Fruit fly (Drosophila melanogaster) whole organism, embryonic: Measurements from ENCODE around the gene SdicC.
A peak's percentile ranks its signal among the peaks of the same experiment; 100 is the strongest.

ENCODE experiments used
- Ada2b ChIP-seq: fragments of 200-800 bp; sonication (Bioruptor generic); IDR thresholded peaks from 2 replicates; pipeline ENCODE4 v1.3.6; 2022; ENCODE audit warnings: missing biosample characterization, missing genetic modification characterization
- Antp ChIP-seq: fragments of 200-800 bp; sonication (Bioruptor generic); optimal IDR thresholded peaks from 3 replicates; lab custom pipeline; 2016; ENCODE audit warnings: missing biosample characterization, missing genetic modification characterization
- B-H2 ChIP-seq: fragments of 200-800 bp; sonication (Bioruptor generic); optimal IDR thresholded peaks from 2 replicates; lab custom pipeline; 2018; ENCODE audit warnings: missing biosample characterization, mild to moderate bottlenecking, missing genetic modification characterization
- CG12155 ChIP-seq: fragments of 200-800 bp; sonication (Bioruptor generic); optimal IDR thresholded peaks from 3 replicates; lab custom pipeline; 2016; ENCODE audit warnings: missing biosample characterization, missing genetic modification characterization
- CG14860 ChIP-seq: fragments of 200-800 bp; sonication (Bioruptor generic); IDR thresholded peaks from 3 replicates; pipeline ENCODE4 v1.3.6; 2022; ENCODE audit warnings: missing biosample characterization, missing genetic modification characterization; ENCODE audit not compliant: partially characterized antibody
- CG1603 ChIP-seq: fragments of 200-800 bp; sonication (Bioruptor generic); optimal IDR thresholded peaks from 2 replicates; lab custom pipeline; 2019; ENCODE audit warnings: missing biosample characterization, mild to moderate bottlenecking, missing genetic modification characterization, moderate library complexity
- CG16815 ChIP-seq: fragments of 200-800 bp; sonication (Bioruptor generic); optimal IDR thresholded peaks from 3 replicates; lab custom pipeline; 2017; ENCODE audit warnings: missing biosample characterization, mild to moderate bottlenecking, missing genetic modification characterization
- CG17186 ChIP-seq: fragments of 200-800 bp; sonication (Bioruptor generic); optimal IDR thresholded peaks from 3 replicates; lab custom pipeline; 2017; ENCODE audit warnings: missing biosample characterization, missing genetic modification reagents, missing genetic modification characterization
- CG17361 ChIP-seq: fragments of 200-800 bp; sonication (Bioruptor generic); IDR thresholded peaks from 3 replicates; pipeline ENCODE4 v1.3.6; 2022; ENCODE audit warnings: missing biosample characterization, missing genetic modification characterization
- CG17802 ChIP-seq: fragments of 200-800 bp; sonication (Bioruptor generic); optimal IDR thresholded peaks from 2 replicates; lab custom pipeline; 2018; ENCODE audit warnings: missing biosample characterization, mild to moderate bottlenecking, missing genetic modification characterization, moderate library complexity
- CG18619 ChIP-seq: fragments of 200-800 bp; sonication (Bioruptor generic); optimal IDR thresholded peaks from 3 replicates; lab custom pipeline; 2017; ENCODE audit warnings: missing biosample characterization, mild to moderate bottlenecking, missing genetic modification characterization
- CG18764 ChIP-seq: fragments of 200-800 bp; sonication (Bioruptor generic); optimal IDR thresholded peaks from 3 replicates; lab custom pipeline; 2016; ENCODE audit warnings: missing biosample characterization, missing genetic modification characterization
- CG3281 ChIP-seq: fragments of 200-800 bp; sonication (Bioruptor generic); optimal IDR thresholded peaks from 3 replicates; lab custom pipeline; 2017; ENCODE audit warnings: missing biosample characterization, mild to moderate bottlenecking, missing genetic modification characterization
- CG4820 ChIP-seq: fragments of 200-800 bp; sonication (Bioruptor generic); optimal IDR thresholded peaks from 3 replicates; lab custom pipeline; 2016; ENCODE audit warnings: missing biosample characterization, missing genetic modification characterization
- CG6791 ChIP-seq: fragments of 200-800 bp; sonication (Bioruptor generic); IDR thresholded peaks from 3 replicates; pipeline ENCODE4 v1.3.6; 2022; ENCODE audit warnings: missing biosample characterization, missing genetic modification characterization; ENCODE audit not compliant: partially characterized antibody
- CG9215 ChIP-seq: fragments of 200-800 bp; sonication (Bioruptor generic); IDR thresholded peaks from 2 replicates; pipeline ENCODE4 v1.3.6; 2022; ENCODE audit warnings: missing biosample characterization, missing genetic modification characterization
- Dad ChIP-seq: fragments of 200-800 bp; sonication (Bioruptor generic); optimal IDR thresholded peaks from 3 replicates; lab custom pipeline; 2016; ENCODE audit warnings: missing biosample characterization, missing genetic modification characterization
- GATAe ChIP-seq: fragments of 200-800 bp; sonication (Bioruptor generic); conservative IDR thresholded peaks from 2 replicates; pipeline ENCODE4 v1.3.6; 2022; ENCODE audit warnings: missing biosample characterization, missing genetic modification characterization
- Gsc ChIP-seq: fragments of 200-800 bp; sonication (Bioruptor generic); IDR thresholded peaks from 2 replicates; pipeline ENCODE4 v1.3.6; 2022; ENCODE audit warnings: missing biosample characterization, missing genetic modification characterization
- Med ChIP-seq: fragments of 200-800 bp; sonication (Bioruptor generic); peaks from one replicate; lab custom pipeline; 2016; ENCODE audit warnings: missing biosample characterization, missing genetic modification characterization, mild to moderate bottlenecking, inconsistent platforms, moderate library complexity
- NC2β ChIP-seq: fragments of 200-800 bp; sonication (Bioruptor generic); optimal IDR thresholded peaks from 2 replicates; lab custom pipeline; 2016; ENCODE audit warnings: missing biosample characterization, missing genetic modification characterization
- NFAT ChIP-seq: fragments of 200-800 bp; sonication (Bioruptor generic); IDR thresholded peaks from 2 replicates; pipeline ENCODE4 v1.3.6; 2022; ENCODE audit warnings: missing biosample characterization, missing genetic modification characterization
- PHDP ChIP-seq: fragments of 200-800 bp; sonication (Bioruptor generic); optimal IDR thresholded peaks from 3 replicates; lab custom pipeline; 2018; ENCODE audit warnings: missing biosample characterization, mild to moderate bottlenecking, missing genetic modification characterization, moderate library complexity
- Ptx1 ChIP-seq: fragments of 200-800 bp; sonication (Bioruptor generic); IDR thresholded peaks from 2 replicates; pipeline ENCODE4 v1.3.6; 2022; ENCODE audit warnings: missing biosample characterization, missing genetic modification characterization
- Sry-δ ChIP-seq: fragments of 200-800 bp; sonication (Bioruptor generic); optimal IDR thresholded peaks from 2 replicates; lab custom pipeline; 2016; ENCODE audit warnings: missing biosample characterization, missing genetic modification characterization
- Taf1 ChIP-seq: fragments of 200-800 bp; sonication (Bioruptor generic); IDR thresholded peaks from 2 replicates; pipeline ENCODE4 v1.3.6; 2022; ENCODE audit warnings: missing biosample characterization, missing genetic modification characterization
- Trl ChIP-seq, 3 experiments: fragments of >200 bp in 2 of 3; fragments of 200-800 bp in 1 of 3; sonication (Bioruptor generic) in 1 of 3; optimal IDR thresholded peaks; 2 replicates in 1 of 3; 3 replicates in 2 of 3; lab custom pipeline; 2016 to 2017; ENCODE audit warnings: missing biosample characterization in 1 of 3, missing genetic modification characterization in 1 of 3
- YL-1 ChIP-seq: fragments of 200-800 bp; sonication (Bioruptor generic); optimal IDR thresholded peaks from 3 replicates; lab custom pipeline; 2017; ENCODE audit warnings: missing biosample characterization, mild to moderate bottlenecking, missing genetic modification characterization
- az2 ChIP-seq: fragments of 200-800 bp; sonication (Bioruptor generic); optimal IDR thresholded peaks from 3 replicates; lab custom pipeline; 2016; ENCODE audit warnings: missing biosample characterization, missing genetic modification characterization
- chn ChIP-seq: fragments of 200-800 bp; sonication (Bioruptor generic); optimal IDR thresholded peaks from 2 replicates; lab custom pipeline; 2016; ENCODE audit warnings: missing biosample characterization, missing genetic modification characterization
- crol ChIP-seq: fragments of 200-800 bp; sonication (Bioruptor generic); IDR thresholded peaks from 2 replicates; pipeline ENCODE4 v1.3.6; 2022; ENCODE audit warnings: missing biosample characterization, missing genetic modification characterization
- dm ChIP-seq: fragments of 200-800 bp; sonication (Bioruptor generic); optimal IDR thresholded peaks from 3 replicates; lab custom pipeline; 2016; ENCODE audit warnings: missing biosample characterization, missing genetic modification characterization
- dpn ChIP-seq, 2 experiments: fragments of 200-800 bp; sonication (Bioruptor generic); optimal IDR thresholded peaks; 3 replicates each; lab custom pipeline; 2016; ENCODE audit warnings: missing biosample characterization in 2 of 2, missing genetic modification characterization in 2 of 2
- ind ChIP-seq: fragments of 200-800 bp; sonication (Bioruptor generic); optimal IDR thresholded peaks from 3 replicates; lab custom pipeline; 2016; ENCODE audit warnings: missing biosample characterization, missing genetic modification characterization
- insv ChIP-seq, 2 experiments: fragments of 200-800 bp; sonication (Bioruptor generic); optimal IDR thresholded peaks; 3 replicates each; lab custom pipeline; 2016 to 2018; ENCODE audit warnings: missing biosample characterization in 2 of 2, missing genetic modification characterization in 2 of 2
- inv ChIP-seq: fragments of 200-800 bp; sonication (Bioruptor generic); IDR thresholded peaks from 2 replicates; pipeline ENCODE4 v1.3.6; 2022; ENCODE audit warnings: missing biosample characterization, missing genetic modification characterization; ENCODE audit not compliant: partially characterized antibody
- nmo ChIP-seq: fragments of 200-800 bp; sonication (Bioruptor generic); optimal IDR thresholded peaks from 2 replicates; lab custom pipeline; 2018; ENCODE audit warnings: missing biosample characterization, mild to moderate bottlenecking, missing genetic modification characterization, moderate library complexity
- odd ChIP-seq: fragments of 200-800 bp; sonication (Bioruptor generic); optimal IDR thresholded peaks from 2 replicates; lab custom pipeline; 2017; ENCODE audit warnings: missing biosample characterization, mild to moderate bottlenecking, missing genetic modification characterization
- pzg ChIP-seq: fragments of 200-800 bp; sonication (Bioruptor generic); optimal IDR thresholded peaks from 3 replicates; lab custom pipeline; 2018; ENCODE audit warnings: missing biosample characterization, mild to moderate bottlenecking, missing genetic modification characterization, moderate library complexity
- repo ChIP-seq: fragments of 200-800 bp; sonication (Bioruptor generic); optimal IDR thresholded peaks from 2 replicates; lab custom pipeline; 2016; ENCODE audit warnings: missing biosample characterization, missing genetic modification characterization
- run ChIP-seq: fragments of 200-800 bp; sonication (Bioruptor generic); optimal IDR thresholded peaks from 3 replicates; lab custom pipeline; 2018; ENCODE audit warnings: missing biosample characterization, mild to moderate bottlenecking, missing genetic modification characterization
- slbo ChIP-seq: fragments of 200-800 bp; sonication (Bioruptor generic); IDR thresholded peaks from 2 replicates; pipeline ENCODE4 v1.3.6; 2022; ENCODE audit warnings: missing biosample characterization, missing genetic modification characterization
- sob ChIP-seq: fragments of 200-800 bp; sonication (Bioruptor generic); IDR thresholded peaks from 2 replicates; pipeline ENCODE4 v1.3.6; 2022; ENCODE audit warnings: missing biosample characterization, missing genetic modification characterization
- tll ChIP-seq, 2 experiments: fragments of 200-800 bp in 1 of 2; fragments of >200 bp in 1 of 2; sonication (Bioruptor generic) in 1 of 2; optimal IDR thresholded peaks; 2 replicates each; lab custom pipeline; 2017 to 2019; ENCODE audit warnings: missing biosample characterization in 2 of 2, missing genetic modification characterization in 2 of 2, mild to moderate bottlenecking in 1 of 2, moderate library complexity in 1 of 2
- trem ChIP-seq: fragments of 200-800 bp; optimal IDR thresholded peaks from 3 replicates; lab custom pipeline; 2019; ENCODE audit warnings: missing biosample characterization, mild to moderate bottlenecking, missing genetic modification characterization, moderate library complexity
- vfl ChIP-seq: fragments of 200-800 bp; sonication (Bioruptor generic); optimal IDR thresholded peaks from 2 replicates; lab custom pipeline; 2016; ENCODE audit warnings: missing biosample characterization, missing genetic modification characterization
- zen ChIP-seq: fragments of 200-800 bp; sonication (Bioruptor generic); optimal IDR thresholded peaks from 3 replicates; lab custom pipeline; 2018; ENCODE audit warnings: missing biosample characterization, mild to moderate bottlenecking, missing genetic modification characterization, moderate library complexity
- zfh1 ChIP-seq: fragments of 200-800 bp; sonication (Bioruptor generic); IDR thresholded peaks from 3 replicates; pipeline ENCODE4 v1.3.6; 2022; ENCODE audit warnings: missing biosample characterization, missing genetic modification characterization

Gene SdicC

DNA sequence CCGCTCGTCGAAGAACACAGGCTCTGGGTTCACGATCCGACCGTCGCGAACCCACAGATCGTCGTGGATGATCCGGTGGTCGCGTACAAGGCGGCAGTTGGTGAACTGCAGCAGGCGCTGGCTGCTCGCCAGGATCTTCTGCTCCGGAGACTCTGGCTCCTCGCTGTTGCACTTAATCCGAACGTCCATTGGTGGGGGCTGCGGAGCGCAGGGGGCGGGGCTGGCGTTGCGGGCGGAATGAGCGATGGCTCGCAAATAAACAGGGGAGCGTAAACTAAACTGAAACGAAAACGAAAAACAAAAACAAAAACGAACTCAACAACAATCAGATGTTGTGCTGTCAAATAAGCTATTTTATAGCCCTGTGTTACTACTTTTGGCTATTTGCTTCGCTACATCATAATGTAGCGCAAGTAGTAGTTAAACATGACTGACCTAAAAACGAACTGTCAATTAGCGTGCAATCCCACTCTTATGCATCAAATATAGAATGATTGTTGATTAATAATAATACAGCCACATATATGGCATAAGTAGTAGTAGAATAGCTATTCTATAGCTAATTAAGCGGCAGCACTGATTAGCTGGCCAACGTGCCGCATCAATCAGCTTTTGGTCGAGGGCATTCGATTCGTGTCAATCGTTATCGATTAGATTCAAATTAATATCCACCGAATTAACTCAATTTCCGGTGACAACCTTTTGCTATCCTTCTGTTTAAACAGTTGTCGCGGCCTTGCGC, 40.0 kb upstream of the SdicC start, which contains the start of gene CG17065 (continued):
- TF ChIP-seq sob (GFP tag; lab: Robert Waterston, UW) (peak; percentile 35; the same call in 1 of the 2 replicates), odd (GFP tag; lab: Kevin White, UChicago) (no peak), CG16815 (GFP tag; lab: Kevin White, UChicago) (no peak), zfh1 (GFP tag; lab: Robert Waterston, UW) (peak; percentile 58; the same call in 2 of the 3 replicates), az2 (GFP tag; lab: Kevin White, UChicago) (peak; percentile 2), CG6791 (peak; percentile 61; the same call in 1 of the 3 replicates), ind (peak; percentile 19), slbo (GFP tag; lab: Robert Waterston, UW) (peak; percentile 39; the same call in 1 of the 2 replicates), YL-1 (GFP tag; lab: Kevin White, UChicago) (no peak), PHDP (tag; lab: Kevin White, UChicago) (peak; percentile 26), CG1603 (peak; percentile 70), CG17361 (peak; percentile 67), chn (GFP tag; lab: Kevin White, UChicago) (peak; percentile 49), CG9215 (GFP tag; lab: Robert Waterston, UW) (peak; percentile 26; the same call in 1 of the 2 replicates), B-H2 (GFP tag; lab: Kevin White, UChicago) (peak; percentile 34), NFAT (GFP tag; lab: Robert Waterston, UW) (peak; percentile 34; the same call in 1 of the 2 replicates), CG17186 (GFP tag; lab: Kevin White, UChicago) (peak; percentile 70), Trl (optimal IDR thresholded peaks at IDR 0.05; lab: Kevin White, UChicago) (no peak), Trl (GFP tag; optimal IDR thresholded peaks at IDR 0.05; lab: Kevin White, UChicago) (peak; percentile 8), tll (GFP tag; optimal IDR thresholded peaks at IDR 0.05; lab: Kevin White, UChicago) (peak in 1 of 2 experiments; percentile 92), run (tag; lab: Kevin White, UChicago) (no peak), CG4820 (peak; percentile 21), NC2β (GFP tag; lab: Kevin White, UChicago) (peak; percentile 17), Gsc (GFP tag; lab: Robert Waterston, UW) (no peak), CG3281 (peak; percentile 19), vfl (GFP tag; lab: Kevin White, UChicago) (no peak), Taf1 (no peak), CG17802 (no peak), trem (tag; lab: Kevin White, UChicago) (peak; percentile 39), Dad (GFP tag; lab: Kevin White, UChicago) (peak; percentile 7), GATAe (GFP tag; lab: Robert Waterston, UW) (0 out of 2 replicates have a peak, but pooled peaks have one; percentile 11), CG12155 (GFP tag; lab: Kevin White, UChicago) (no peak), zen (peak; percentile 60), CG14860 (0 out of 3 replicates have a peak, but pooled peaks have one; percentile 47), repo (GFP tag; lab: Kevin White, UChicago) (peak; percentile 22), insv (GFP tag; optimal IDR thresholded peaks at IDR 0.05; lab: Kevin White, UChicago) (peak in 1 of 2 experiments; percentile 5), pzg (GFP tag; lab: Kevin White, UChicago) (peak; percentile 70), Med (GFP tag; lab: Kevin White, UChicago) (peak; percentile 88), CG18619 (GFP tag; lab: Kevin White, UChicago) (no peak), inv (GFP tag; lab: Robert Waterston, UW) (0 out of 2 replicates have a peak, but pooled peaks have one; percentile 30), crol (peak; percentile 60), Antp (peak; percentile 40), Ada2b (GFP tag; lab: Robert Waterston, UW) (no peak), dpn (GFP tag; optimal IDR thresholded peaks at IDR 0.05; lab: Kevin White, UChicago) (peak in 1 of 2 experiments; percentile 39), Ptx1 (GFP tag; lab: Robert Waterston, UW) (0 out of 2 replicates have a peak, but pooled peaks have one; percentile 15), CG18764 (GFP tag; lab: Kevin White, UChicago) (no peak), nmo (peak; percentile 65), dm (GFP tag; lab: Kevin White, UChicago) (peak; percentile 10), Sry-δ (GFP tag; lab: Kevin White, UChicago) (peak; percentile 58)
